Fruit fly (Drosophila melanogaster) S2 (cell line): ENCODE results near the gene Syn1.

Experiments used
- CG8478 ChIP-seq: fragments of >200 bp; optimal IDR thresholded peaks from 2 replicates; lab custom pipeline; 2018
- CTCF ChIP-seq, 2 experiments: fragments of >200 bp; optimal IDR thresholded peaks; 2 replicates each; lab custom pipeline; 2018

The Syn1 gene

DNA sequence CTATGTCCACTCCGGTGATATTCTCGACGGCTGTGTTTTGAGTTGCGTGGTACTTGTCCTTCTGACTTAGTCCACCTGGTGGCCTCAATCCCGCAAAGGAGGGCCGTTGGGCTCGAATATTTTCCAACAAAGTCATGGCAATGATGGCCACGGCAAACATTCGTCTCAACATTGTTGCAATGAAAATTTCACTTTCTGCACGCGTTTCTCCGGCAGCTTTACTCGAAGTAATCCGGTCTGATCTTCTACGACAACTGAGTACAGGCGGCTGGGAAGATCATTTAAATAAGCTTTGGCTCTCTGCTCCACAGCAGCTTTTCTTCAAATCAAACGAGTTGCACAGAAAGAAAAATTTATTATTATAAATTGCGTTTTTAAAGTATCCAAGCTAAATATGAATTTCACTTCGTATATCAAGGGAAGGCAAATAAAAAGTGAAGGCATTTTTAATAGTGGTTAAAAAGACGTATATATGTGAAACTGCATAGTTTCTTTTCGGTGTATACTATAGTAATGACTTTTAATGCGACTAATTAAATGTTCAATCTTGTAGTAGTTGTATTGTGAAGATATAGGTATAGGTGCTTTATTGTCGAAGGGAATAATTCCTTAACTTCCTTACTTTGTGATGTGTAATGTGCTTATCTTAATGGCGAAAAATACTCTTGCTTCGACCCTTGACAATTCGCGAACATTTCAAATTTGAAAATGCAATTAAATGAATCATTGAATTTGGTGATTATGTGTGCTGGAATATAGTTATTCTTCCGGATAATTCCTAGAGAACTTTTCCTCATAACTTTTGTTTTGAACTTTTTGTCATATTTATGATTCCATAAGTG, 31.9 kb downstream of the Syn1 start, which contains the start of gene CG14567:
Gene CG14567, minus strand, starts transcription at position 256 of the 842 bp plus-strand sequence.
- TF ChIP-seq CG8478 (lab: Kevin White, UChicago) (no peak), CTCF (optimal IDR thresholded peaks at IDR 0.05; lab: Kevin White, UChicago) (no peak)

DNA sequence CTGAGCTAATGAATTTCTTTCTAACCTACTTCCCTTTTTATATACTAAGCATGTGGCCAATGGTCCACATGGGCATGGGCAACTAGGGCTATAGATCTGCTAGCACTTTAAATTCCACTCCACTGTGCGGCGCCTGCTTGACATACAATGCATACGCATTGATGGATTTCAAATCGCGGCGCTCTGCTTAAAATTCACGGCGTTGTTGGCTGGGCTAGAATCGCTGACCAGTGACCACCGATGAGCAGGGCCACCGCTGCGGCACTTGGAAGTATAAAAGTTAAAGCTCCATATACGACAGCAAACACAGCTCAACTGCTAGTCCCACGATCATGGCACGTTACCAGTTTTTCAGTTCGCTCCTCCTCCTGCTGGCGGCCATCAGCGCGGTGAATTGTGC, 36.5 kb downstream of the Syn1 start, which contains the start of gene CG14573:
Gene CG14573, plus strand, starts transcription at position 301 of the 400 bp plus-strand sequence.
- TF ChIP-seq CG8478 (lab: Kevin White, UChicago) (no peak), CTCF (optimal IDR thresholded peaks at IDR 0.05; lab: Kevin White, UChicago) (no peak)

DNA sequence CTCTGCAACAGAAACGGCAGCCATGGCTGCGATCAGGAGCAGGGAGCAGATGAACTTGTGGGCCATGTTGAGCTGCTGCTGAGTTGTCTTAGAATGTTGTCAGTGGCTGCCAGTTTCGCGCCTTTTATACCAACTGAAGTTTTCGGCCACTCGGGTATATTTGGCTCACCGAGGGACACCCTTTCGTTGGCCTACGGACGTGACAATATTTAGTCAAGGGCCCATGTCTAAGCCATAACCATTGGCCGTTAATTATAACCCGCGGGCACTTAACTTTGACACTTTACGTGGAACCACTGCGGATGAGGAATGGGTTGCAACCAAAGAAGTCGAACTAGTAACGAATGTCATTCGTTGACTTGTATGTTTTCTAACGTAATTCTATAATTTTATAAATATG, 36.9 kb downstream of the Syn1 start, which contains the start of gene CG14568:
Gene CG14568, minus strand, starts transcription at position 101 of the 400 bp plus-strand sequence.
- TF ChIP-seq CG8478 (lab: Kevin White, UChicago) (no peak), CTCF (optimal IDR thresholded peaks at IDR 0.05; lab: Kevin White, UChicago) (no peak)

- TF ChIP-seq CTCF (optimal IDR thresholded peaks at IDR 0.05; lab: Kevin White, UChicago), result no peak
- TF ChIP-seq CG8478 (lab: Kevin White, UChicago), result no peak
Observed at dm6 chr3L:21731104-21731600, 39.2 kb downstream of the Syn1 start, which contains the start of gene CG14569. CG14569 (minus strand) TSS chr3L:21731550.

dm6 chr3L:21730354-21730753, 40.0 kb downstream of the Syn1 start, which contains the start of gene CG14570:
CG14570 (minus strand) TSS chr3L:21730454.
- TF ChIP-seq CTCF (optimal IDR thresholded peaks at IDR 0.05; lab: Kevin White, UChicago) (no peak), CG8478 (lab: Kevin White, UChicago) (no peak)

- TF ChIP-seq CTCF (optimal IDR thresholded peaks at IDR 0.05; lab: Kevin White, UChicago) (peak in 1 of 2 experiments; percentile 41), CG8478 (lab: Kevin White, UChicago) (no peak)
Observed at dm6 chr3L:21728616-21729047, 41.7 kb downstream of the Syn1 start, which contains the start of the genes CG11247 and Polr2H. CG11247 (minus strand) TSS chr3L:21728806. Polr2H (plus strand) TSS chr3L:21728932.

dm6 chr3L:21727728-21728124, 42.6 kb downstream of the Syn1 start:
- TF ChIP-seq CG8478 (lab: Kevin White, UChicago) (no peak), CTCF (optimal IDR thresholded peaks at IDR 0.05; lab: Kevin White, UChicago) (no peak)

DNA sequence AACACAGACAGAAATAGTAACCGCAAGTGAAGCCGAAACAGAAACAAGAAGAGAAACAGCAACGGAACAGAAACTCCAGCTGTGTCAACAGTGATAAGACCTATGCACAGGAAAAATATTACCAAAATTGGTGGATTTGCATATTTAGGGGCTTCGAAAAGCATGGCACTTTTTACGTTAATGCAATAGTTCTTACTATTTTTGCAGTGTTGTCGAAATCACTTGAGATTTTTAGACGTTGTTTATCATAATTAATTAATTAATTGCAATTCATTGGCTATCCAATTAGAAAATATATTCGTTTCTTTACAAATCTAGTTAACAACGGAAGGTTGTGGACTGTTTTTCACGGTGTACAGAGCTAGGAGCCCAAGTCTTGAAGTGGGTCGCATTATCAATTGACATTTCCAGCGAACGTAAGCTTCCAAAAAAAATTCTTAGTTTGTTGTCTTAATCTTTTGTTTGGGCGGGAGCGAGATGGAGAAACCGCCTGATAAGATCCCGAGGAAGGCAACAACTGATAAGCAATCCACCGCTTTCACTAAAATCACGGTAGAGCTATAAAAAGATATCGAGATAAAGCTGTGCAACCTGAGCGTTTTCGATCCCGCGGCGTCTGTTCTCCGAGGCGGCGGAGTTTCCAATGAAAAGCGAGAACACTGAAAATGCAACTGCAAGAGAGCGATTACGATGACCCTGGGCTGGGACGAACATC, 43.2 kb downstream of the Syn1 start:
- TF ChIP-seq CTCF (optimal IDR thresholded peaks at IDR 0.05; lab: Kevin White, UChicago), result no peak
- no peak for TF ChIP-seq CG8478 (lab: Kevin White, UChicago)

- TF ChIP-seq CTCF (optimal IDR thresholded peaks at IDR 0.05; lab: Kevin White, UChicago) (no peak), CG8478 (lab: Kevin White, UChicago) (no peak)
Observed at dm6 chr3L:21720869-21721268, 49.5 kb downstream of the Syn1 start.

dm6 chr3L:21718233-21718632, 52.1 kb downstream of the Syn1 start:
- no peak for TF ChIP-seq CG8478 (lab: Kevin White, UChicago)
- no peak for TF ChIP-seq CTCF (optimal IDR thresholded peaks at IDR 0.05; lab: Kevin White, UChicago)

DNA sequence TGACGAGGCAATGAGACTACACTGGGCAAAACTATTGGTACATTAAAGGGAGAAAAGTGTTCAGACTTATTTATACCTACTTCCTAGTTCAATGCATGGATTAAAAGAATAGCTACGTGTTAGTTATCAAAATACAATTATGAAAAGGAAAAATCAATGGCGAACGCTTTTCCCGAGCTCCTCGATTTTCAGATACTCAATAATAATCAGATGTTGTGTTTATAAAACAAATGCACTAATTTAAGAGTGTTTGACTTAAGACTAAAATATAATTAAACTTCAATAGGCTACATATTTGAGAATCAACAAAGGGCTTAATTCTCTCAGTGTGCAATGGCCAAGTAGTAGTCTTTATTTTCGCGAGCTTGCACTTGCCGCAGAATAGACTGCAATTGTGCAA, 54.4 kb downstream of the Syn1 start:
- TF ChIP-seq CTCF (optimal IDR thresholded peaks at IDR 0.05; lab: Kevin White, UChicago) (no peak), CG8478 (lab: Kevin White, UChicago) (no peak)

DNA sequence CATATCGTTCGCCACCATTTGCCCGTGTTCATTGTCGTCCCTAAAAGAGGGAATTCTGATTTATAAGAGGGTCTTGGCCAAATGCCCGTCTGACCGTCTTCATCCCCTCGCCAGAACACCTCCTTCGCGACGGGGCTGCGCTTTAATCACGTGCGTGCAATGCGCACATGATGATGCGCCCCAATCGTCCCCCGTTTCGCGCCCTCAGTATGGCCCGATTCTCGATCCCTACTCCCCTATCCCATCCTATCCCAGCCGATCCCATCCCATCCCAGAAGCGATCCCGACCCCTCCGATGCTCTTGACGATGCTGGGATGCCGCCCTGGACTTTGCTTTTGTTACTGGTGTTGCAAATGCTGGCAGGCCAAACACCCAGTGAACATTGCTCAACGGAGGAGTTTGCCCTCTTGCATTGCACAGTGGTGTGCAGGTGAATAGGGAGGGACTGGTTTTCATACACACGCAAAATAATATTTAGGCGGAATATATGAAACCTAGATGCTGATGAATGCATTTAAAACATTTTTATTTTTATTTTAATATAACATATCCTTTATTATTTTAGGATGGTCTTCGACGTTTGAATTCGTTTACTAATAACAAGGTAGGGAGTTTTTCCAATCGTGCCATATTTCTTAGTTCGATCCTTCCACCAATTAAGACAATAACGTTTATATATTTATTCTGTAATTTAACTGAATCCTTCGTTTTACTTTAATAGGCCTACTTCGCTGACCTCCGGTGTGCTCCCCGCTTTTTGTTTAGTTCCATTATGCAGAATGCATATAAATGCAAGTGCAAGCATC, 60.3 kb downstream of the Syn1 start:
- TF ChIP-seq CG8478 (lab: Kevin White, UChicago), result no peak
- TF ChIP-seq CTCF (optimal IDR thresholded peaks at IDR 0.05; lab: Kevin White, UChicago), result no peak

DNA sequence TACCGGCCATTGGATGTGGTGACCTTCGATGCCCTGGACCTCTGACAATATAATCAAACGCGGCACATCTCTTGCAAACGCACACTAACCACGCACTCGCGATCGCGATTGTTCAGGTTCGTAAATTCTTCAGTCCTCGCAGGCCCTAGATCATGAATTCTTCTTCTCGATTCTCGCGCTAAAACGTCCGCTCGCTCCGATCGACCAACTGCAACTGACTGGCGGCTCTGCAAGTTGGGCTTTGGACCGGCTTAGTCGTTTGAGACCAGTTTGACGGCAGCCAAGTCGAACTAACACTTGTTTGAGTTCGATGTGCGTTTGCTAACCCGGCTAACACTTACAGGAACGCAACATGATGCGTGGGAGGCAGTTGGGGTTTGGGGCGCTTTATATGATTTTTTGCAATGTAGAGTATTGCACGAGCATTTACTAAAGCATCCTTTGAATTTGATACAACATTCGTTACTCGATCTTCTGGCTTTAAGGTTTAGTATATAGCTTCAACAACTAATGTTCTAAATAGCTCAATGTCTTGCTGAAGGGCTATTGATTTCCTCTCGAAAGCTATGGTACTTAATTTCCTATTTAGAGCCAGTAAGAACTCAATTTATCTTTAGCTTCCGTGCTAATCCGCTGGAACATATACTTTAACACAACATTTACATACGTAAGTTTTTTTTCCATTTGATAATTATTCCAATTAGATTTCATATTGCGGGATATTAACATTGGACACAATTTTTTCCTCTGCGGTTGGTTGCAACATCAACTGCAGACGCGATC, 64.0 kb downstream of the Syn1 start, which contains the start of gene CG32447:
Gene CG32447, minus strand, starts transcription at position 222 of the 783 bp plus-strand sequence.
- TF ChIP-seq CG8478 (lab: Kevin White, UChicago), result no peak
- no peak for TF ChIP-seq CTCF (optimal IDR thresholded peaks at IDR 0.05; lab: Kevin White, UChicago)
